Worm (Caenorhabditis elegans) whole organism, dauer: ENCODE measurements around the gene pqn-84.

Source experiments
- unc-62 ChIP-seq: sonication (generic microtip); optimal IDR thresholded peaks from 2 replicates; lab custom pipeline; 2017; ENCODE audit warnings: missing biosample characterization, missing genetic modification reagents, missing genetic modification characterization

pqn-84 gene

ce11 chrIII:11694506-11694947 is 5.5 kb upstream of the pqn-84 start:
- no peak for TF ChIP-seq unc-62

ce11 chrIII:11694975-11695374 is 5.1 kb upstream of the pqn-84 start, which contains the start of gene Y41C4A.22:
Gene Y41C4A.22, plus strand, starts transcription at chrIII:11695275.
- no peak for TF ChIP-seq unc-62

ce11 chrIII:11696273-11696672 is 3.8 kb upstream of the pqn-84 start, which contains the start of gene Y41C4A.6:
Gene Y41C4A.6, plus strand, starts transcription at chrIII:11696573.
- TF ChIP-seq unc-62: no peak

ce11 chrIII:11698569-11698968 is 1.5 kb upstream of the pqn-84 start, which contains the start of gene Y41C4A.7:
Gene Y41C4A.7, plus strand, starts transcription at chrIII:11698869.
- TF ChIP-seq unc-62: no peak

ce11 chrIII:11701863-11702262 is 1.8 kb downstream of the pqn-84 start:
- TF ChIP-seq unc-62: no peak

ce11 chrIII:11703006-11703775 is 3.1 kb downstream of the pqn-84 start:
- no peak for TF ChIP-seq unc-62

ce11 chrIII:11703776-11704093 is 3.7 kb downstream of the pqn-84 start, which contains the start of gene col-95:
Gene col-95, plus strand, starts transcription at chrIII:11703994.
- no peak for TF ChIP-seq unc-62

ce11 chrIII:11704377-11704978 is 4.4 kb downstream of the pqn-84 start:
- no peak for TF ChIP-seq unc-62

- no peak for TF ChIP-seq unc-62
These were observed 5.9 kb downstream of the pqn-84 start for ce11 chrIII:11705930-11706329.

- TF ChIP-seq unc-62: no peak
These were observed 6.6 kb downstream of the pqn-84 start, which contains the start of gene col-96 for ce11 chrIII:11706665-11707064. Gene col-96, minus strand, starts transcription at chrIII:11706765.

- TF ChIP-seq unc-62: no peak
These were observed 8.7 kb downstream of the pqn-84 start, which contains the start of gene Y41C4A.8 for ce11 chrIII:11708722-11709121. Gene Y41C4A.8, minus strand, starts transcription at chrIII:11708822.

ce11 chrIII:11718548-11718947 is 18.5 kb downstream of the pqn-84 start, which contains the start of gene Y41C4A.9:
Gene Y41C4A.9, minus strand, starts transcription at chrIII:11718645.
- no peak for TF ChIP-seq unc-62

- no peak for TF ChIP-seq unc-62
These were observed 19.4 kb downstream of the pqn-84 start, which contains the start of the genes elb-1 and Y41C4A.11 for ce11 chrIII:11719400-11719875. Gene elb-1, minus strand, starts transcription at chrIII:11719450. Gene Y41C4A.11, plus strand, starts transcription at chrIII:11719860.

- TF ChIP-seq unc-62: no peak
These were observed 21.3 kb downstream of the pqn-84 start, which contains the start of gene Y41C4A.32 for ce11 chrIII:11721405-11721804. Gene Y41C4A.32, plus strand, starts transcription at chrIII:11721706.

ce11 chrIII:11726590-11726989 is 26.5 kb downstream of the pqn-84 start, which contains the start of gene Y41C4A.12:
Gene Y41C4A.12, minus strand, starts transcription at chrIII:11726690.
- no peak for TF ChIP-seq unc-62

ce11 chrIII:11727010-11727409 is 27.0 kb downstream of the pqn-84 start:
- no peak for TF ChIP-seq unc-62

ce11 chrIII:11730312-11730711 is 30.3 kb downstream of the pqn-84 start, which contains the start of gene Y41C4A.18:
Gene Y41C4A.18, plus strand, starts transcription at chrIII:11730612.
- TF ChIP-seq unc-62: no peak
